Worm (Caenorhabditis elegans): Measurements from ENCODE around the gene str-4.

DNA sequence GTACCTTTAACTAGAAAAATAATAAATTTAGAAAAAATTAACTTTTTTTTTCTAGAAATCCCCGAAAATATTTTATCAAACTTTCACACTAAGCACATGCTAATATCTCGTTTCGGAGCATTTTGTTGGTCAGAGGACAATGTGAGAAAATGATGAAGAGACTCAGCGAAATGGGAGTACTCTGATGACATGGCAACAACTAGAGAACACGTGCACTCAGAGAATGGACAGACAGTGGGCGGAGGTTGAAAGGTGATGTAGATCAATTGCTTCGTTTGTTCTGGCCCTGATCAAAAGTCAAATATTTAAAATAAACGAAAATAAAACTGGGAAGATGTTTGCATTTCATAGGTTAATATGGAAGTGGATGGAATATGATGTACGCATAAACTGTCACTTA, 5.1 kb downstream of the str-4 start:
- TF ChIP-seq nhr-76 (tag; optimal IDR thresholded peaks at IDR 0.05) (no peak), ztf-11 (tag; optimal IDR thresholded peaks at IDR 0.05) (no peak), unc-62 (GFP tag; optimal IDR thresholded peaks at IDR 0.05) (no peak), nhr-237 (tag; optimal IDR thresholded peaks at IDR 0.05) (no peak)
